Fruit fly (Drosophila melanogaster) whole organism, embryonic: Measurements from ENCODE around the gene CG32276.

Experiments used
- ATbp ChIP-seq: fragments of 200-800 bp; sonication (Bioruptor generic); optimal IDR thresholded peaks from 2 replicates; lab custom pipeline; 2017; ENCODE audit warnings: missing biosample characterization, mild to moderate bottlenecking, missing genetic modification characterization, missing genetic modification reagents
- Atf3 ChIP-seq: fragments of 200-800 bp; sonication (Bioruptor generic); optimal IDR thresholded peaks from 3 replicates; lab custom pipeline; 2016; ENCODE audit warnings: missing biosample characterization, missing genetic modification characterization
- Atf6 ChIP-seq: fragments of 200-800 bp; sonication (Bioruptor generic); IDR thresholded peaks from 2 replicates; pipeline ENCODE4 v1.3.6; 2022; ENCODE audit warnings: missing biosample characterization, missing genetic modification characterization
- CG10321 ChIP-seq: fragments of 200-800 bp; sonication (Bioruptor generic); IDR thresholded peaks from 2 replicates; pipeline ENCODE4 v1.3.6; 2022; ENCODE audit warnings: missing biosample characterization, missing genetic modification characterization
- CG10366 ChIP-seq: fragments of 200-800 bp; sonication (Bioruptor generic); IDR thresholded peaks from 2 replicates; pipeline ENCODE4 v1.3.6; 2022; ENCODE audit warnings: missing biosample characterization, missing genetic modification characterization
- CG10979 ChIP-seq: fragments of 200-800 bp; sonication (Bioruptor generic); optimal IDR thresholded peaks from 2 replicates; lab custom pipeline; 2018; ENCODE audit warnings: missing biosample characterization, mild to moderate bottlenecking, missing genetic modification characterization, moderate library complexity
- CG11085 ChIP-seq: fragments of 200-800 bp; sonication (Bioruptor generic); IDR thresholded peaks from 2 replicates; pipeline ENCODE4 v1.3.6; 2022; ENCODE audit warnings: missing biosample characterization, missing genetic modification characterization
- CG11093 ChIP-seq: fragments of 200-800 bp; sonication (Bioruptor generic); IDR thresholded peaks from 3 replicates; pipeline ENCODE4 v1.3.6; 2022; ENCODE audit warnings: missing biosample characterization, missing genetic modification characterization
- CG11456 ChIP-seq: fragments of 200-800 bp; sonication (Bioruptor generic); IDR thresholded peaks from 3 replicates; pipeline ENCODE4 v1.3.6; 2022; ENCODE audit warnings: missing biosample characterization, missing genetic modification characterization
- CG11504 ChIP-seq: fragments of 200-800 bp; sonication (Bioruptor generic); optimal IDR thresholded peaks from 3 replicates; lab custom pipeline; 2019; ENCODE audit warnings: missing biosample characterization, mild to moderate bottlenecking, missing genetic modification characterization, moderate library complexity
- CG11696 ChIP-seq: fragments of 200-800 bp; sonication (Bioruptor generic); IDR thresholded peaks from 2 replicates; pipeline ENCODE4 v1.3.6; 2022; ENCODE audit warnings: missing biosample characterization, missing genetic modification characterization
- CG1233 ChIP-seq: fragments of 200-800 bp; sonication (Bioruptor generic); optimal IDR thresholded peaks from 4 replicates; lab custom pipeline; 2018; ENCODE audit warnings: missing biosample characterization, mild to moderate bottlenecking, missing genetic modification characterization
- CG14710 ChIP-seq: fragments of 200-800 bp; sonication (Bioruptor generic); optimal IDR thresholded peaks from 3 replicates; lab custom pipeline; 2019; ENCODE audit warnings: missing biosample characterization, mild to moderate bottlenecking, missing genetic modification characterization, moderate library complexity
- CG15601 ChIP-seq: fragments of 200-800 bp; sonication (Bioruptor generic); optimal IDR thresholded peaks from 3 replicates; lab custom pipeline; 2019; ENCODE audit warnings: missing biosample characterization, mild to moderate bottlenecking, missing genetic modification characterization, moderate library complexity
- CG1603 ChIP-seq: fragments of 200-800 bp; sonication (Bioruptor generic); optimal IDR thresholded peaks from 2 replicates; lab custom pipeline; 2019; ENCODE audit warnings: missing biosample characterization, mild to moderate bottlenecking, missing genetic modification characterization, moderate library complexity
- CG17361 ChIP-seq: fragments of 200-800 bp; sonication (Bioruptor generic); IDR thresholded peaks from 3 replicates; pipeline ENCODE4 v1.3.6; 2022; ENCODE audit warnings: missing biosample characterization, missing genetic modification characterization
- CG18262 ChIP-seq: fragments of 200-800 bp; optimal IDR thresholded peaks from 3 replicates; lab custom pipeline; 2019; ENCODE audit warnings: missing biosample characterization, mild to moderate bottlenecking, missing genetic modification characterization, moderate library complexity
- CG4282 ChIP-seq: fragments of 200-800 bp; sonication (Bioruptor generic); optimal IDR thresholded peaks from 2 replicates; lab custom pipeline; 2016; ENCODE audit warnings: missing biosample characterization, missing genetic modification characterization
- CG5180 ChIP-seq: fragments of 200-800 bp; sonication (Bioruptor generic); optimal IDR thresholded peaks from 3 replicates; lab custom pipeline; 2017; ENCODE audit warnings: missing biosample characterization, missing genetic modification characterization, mild to moderate bottlenecking, moderate library complexity, missing genetic modification reagents
- CG9797 ChIP-seq: fragments of 200-800 bp; sonication (Bioruptor generic); optimal IDR thresholded peaks from 3 replicates; lab custom pipeline; 2018; ENCODE audit warnings: missing biosample characterization, mild to moderate bottlenecking, missing genetic modification characterization
- D19A ChIP-seq: fragments of 200-800 bp; optimal IDR thresholded peaks from 3 replicates; lab custom pipeline; 2019; ENCODE audit warnings: missing biosample characterization, mild to moderate bottlenecking, missing genetic modification characterization, moderate library complexity
- Ets97D ChIP-seq: fragments of 200-800 bp; sonication (Bioruptor generic); optimal IDR thresholded peaks from 3 replicates; lab custom pipeline; 2016; ENCODE audit warnings: missing biosample characterization, missing genetic modification characterization
- Hr51 ChIP-seq, 2 experiments: fragments of 200-800 bp; sonication (Bioruptor generic); optimal IDR thresholded peaks; 2 replicates in 1 of 2; 3 replicates in 1 of 2; lab custom pipeline; 2016 to 2018; ENCODE audit warnings: missing biosample characterization in 2 of 2, missing genetic modification characterization in 2 of 2, mild to moderate bottlenecking in 1 of 2, moderate library complexity in 1 of 2
- Jarid2 ChIP-seq: fragments of 200-800 bp; sonication (Bioruptor generic); optimal IDR thresholded peaks from 3 replicates; lab custom pipeline; 2017; ENCODE audit warnings: mild to moderate bottlenecking, missing biosample characterization, missing genetic modification reagents, missing genetic modification characterization
- MTF-1 ChIP-seq: fragments of 200-800 bp; sonication (Bioruptor generic); optimal IDR thresholded peaks from 2 replicates; lab custom pipeline; 2018; ENCODE audit warnings: missing biosample characterization, mild to moderate bottlenecking, missing genetic modification characterization, borderline replicate concordance
- Rfx ChIP-seq: fragments of 200-800 bp; sonication (Bioruptor generic); IDR thresholded peaks from 2 replicates; pipeline ENCODE4 v1.3.6; 2022; ENCODE audit warnings: missing biosample characterization, missing genetic modification characterization
- Sox100B ChIP-seq: fragments of 200-800 bp; sonication (Bioruptor generic); optimal IDR thresholded peaks from 3 replicates; lab custom pipeline; 2018; ENCODE audit warnings: missing biosample characterization, mild to moderate bottlenecking, missing genetic modification characterization
- Xbp1 ChIP-seq: fragments of 200-800 bp; sonication (Bioruptor generic); optimal IDR thresholded peaks from 3 replicates; lab custom pipeline; 2016; ENCODE audit warnings: missing biosample characterization, mild to moderate bottlenecking, missing genetic modification characterization
- al ChIP-seq: fragments of 200-800 bp; sonication (Bioruptor generic); IDR thresholded peaks from 2 replicates; pipeline ENCODE4 v1.3.6; 2022; ENCODE audit warnings: missing biosample characterization, missing genetic modification characterization
- ara ChIP-seq: fragments of 200-800 bp; sonication (Bioruptor generic); IDR thresholded peaks from 2 replicates; pipeline ENCODE4 v1.3.6; 2022; ENCODE audit warnings: missing biosample characterization, missing genetic modification characterization
- ato ChIP-seq: fragments of 200-800 bp; sonication (Bioruptor generic); IDR thresholded peaks from 2 replicates; pipeline ENCODE4 v1.3.6; 2022; ENCODE audit warnings: missing biosample characterization, missing genetic modification characterization; ENCODE audit not compliant: partially characterized antibody
- cad ChIP-seq: fragments of >200 bp; optimal IDR thresholded peaks from 2 replicates; lab custom pipeline; 2017; ENCODE audit warnings: missing biosample characterization, missing genetic modification characterization
- cas ChIP-seq: fragments of 200-800 bp; sonication (Bioruptor generic); IDR thresholded peaks from 2 replicates; pipeline ENCODE4 v1.3.6; 2022; ENCODE audit warnings: missing biosample characterization, missing genetic modification characterization
- ci ChIP-seq: fragments of 200-800 bp; sonication (Bioruptor generic); IDR thresholded peaks from 3 replicates; pipeline ENCODE4 v1.3.6; 2022; ENCODE audit warnings: missing biosample characterization, missing genetic modification characterization
- ewg ChIP-seq: fragments of 200-800 bp; sonication (Bioruptor generic); optimal IDR thresholded peaks from 3 replicates; lab custom pipeline; 2017; ENCODE audit warnings: mild to moderate bottlenecking, missing biosample characterization, missing genetic modification reagents, missing genetic modification characterization
- gce ChIP-seq: fragments of 200-800 bp; sonication (Bioruptor generic); IDR thresholded peaks from 3 replicates; pipeline ENCODE4 v1.3.6; 2022; ENCODE audit warnings: missing biosample characterization, missing genetic modification characterization
- gem ChIP-seq: fragments of 200-800 bp; sonication (Bioruptor generic); optimal IDR thresholded peaks from 2 replicates; lab custom pipeline; 2019; ENCODE audit warnings: missing biosample characterization, mild to moderate bottlenecking, missing genetic modification characterization, moderate library complexity
- mam ChIP-seq: fragments of 200-800 bp; sonication (Bioruptor generic); optimal IDR thresholded peaks from 3 replicates; lab custom pipeline; 2016; ENCODE audit warnings: missing biosample characterization, missing genetic modification characterization
- nau ChIP-seq: fragments of 200-800 bp; sonication (Bioruptor generic); optimal IDR thresholded peaks from 3 replicates; lab custom pipeline; 2017; ENCODE audit warnings: missing biosample characterization, mild to moderate bottlenecking, missing genetic modification characterization, missing genetic modification reagents
- pb ChIP-seq: fragments of 200-800 bp; sonication (Bioruptor generic); optimal IDR thresholded peaks from 3 replicates; lab custom pipeline; 2016; ENCODE audit warnings: missing biosample characterization, missing genetic modification characterization
- phol ChIP-seq: fragments of 200-800 bp; sonication (Bioruptor generic); optimal IDR thresholded peaks from 3 replicates; lab custom pipeline; 2018; ENCODE audit warnings: missing biosample characterization, mild to moderate bottlenecking, missing genetic modification characterization, moderate library complexity
- prd ChIP-seq, 3 experiments: fragments of >200 bp in 2 of 3; fragments of 200-800 bp in 1 of 3; sonication (Bioruptor generic) in 1 of 3; optimal IDR thresholded peaks in 2 of 3; IDR thresholded peaks in 1 of 3; 2 replicates in 2 of 3; 3 replicates in 1 of 3; pipeline versions ENCODE4 v1.3.6 to Lab custom; 2017 to 2022; ENCODE audit warnings: missing biosample characterization in 1 of 3, missing genetic modification characterization in 1 of 3
- sc ChIP-seq, 3 experiments: fragments of >200 bp in 2 of 3; fragments of 200-800 bp in 1 of 3; sonication (Bioruptor generic) in 1 of 3; optimal IDR thresholded peaks; 2 replicates in 2 of 3; 3 replicates in 1 of 3; lab custom pipeline; 2017; ENCODE audit warnings: mild to moderate bottlenecking in 1 of 3, missing biosample characterization in 1 of 3, missing genetic modification characterization in 1 of 3, missing genetic modification reagents in 1 of 3
- tna ChIP-seq: fragments of 200-800 bp; sonication (Bioruptor generic); IDR thresholded peaks from 2 replicates; pipeline ENCODE4 v1.3.6; 2022; ENCODE audit warnings: missing biosample characterization, missing genetic modification characterization; ENCODE audit not compliant: partially characterized antibody
- yki ChIP-seq: fragments of >200 bp; optimal IDR thresholded peaks from 3 replicates; lab custom pipeline; 2018
- z ChIP-seq: fragments of 200-800 bp; sonication (Bioruptor generic); IDR thresholded peaks from 3 replicates; pipeline ENCODE4 v1.3.6; 2022; ENCODE audit warnings: missing biosample characterization, missing genetic modification characterization
- zen ChIP-seq: fragments of 200-800 bp; sonication (Bioruptor generic); optimal IDR thresholded peaks from 3 replicates; lab custom pipeline; 2018; ENCODE audit warnings: missing biosample characterization, mild to moderate bottlenecking, missing genetic modification characterization, moderate library complexity

CG32276 gene

DNA sequence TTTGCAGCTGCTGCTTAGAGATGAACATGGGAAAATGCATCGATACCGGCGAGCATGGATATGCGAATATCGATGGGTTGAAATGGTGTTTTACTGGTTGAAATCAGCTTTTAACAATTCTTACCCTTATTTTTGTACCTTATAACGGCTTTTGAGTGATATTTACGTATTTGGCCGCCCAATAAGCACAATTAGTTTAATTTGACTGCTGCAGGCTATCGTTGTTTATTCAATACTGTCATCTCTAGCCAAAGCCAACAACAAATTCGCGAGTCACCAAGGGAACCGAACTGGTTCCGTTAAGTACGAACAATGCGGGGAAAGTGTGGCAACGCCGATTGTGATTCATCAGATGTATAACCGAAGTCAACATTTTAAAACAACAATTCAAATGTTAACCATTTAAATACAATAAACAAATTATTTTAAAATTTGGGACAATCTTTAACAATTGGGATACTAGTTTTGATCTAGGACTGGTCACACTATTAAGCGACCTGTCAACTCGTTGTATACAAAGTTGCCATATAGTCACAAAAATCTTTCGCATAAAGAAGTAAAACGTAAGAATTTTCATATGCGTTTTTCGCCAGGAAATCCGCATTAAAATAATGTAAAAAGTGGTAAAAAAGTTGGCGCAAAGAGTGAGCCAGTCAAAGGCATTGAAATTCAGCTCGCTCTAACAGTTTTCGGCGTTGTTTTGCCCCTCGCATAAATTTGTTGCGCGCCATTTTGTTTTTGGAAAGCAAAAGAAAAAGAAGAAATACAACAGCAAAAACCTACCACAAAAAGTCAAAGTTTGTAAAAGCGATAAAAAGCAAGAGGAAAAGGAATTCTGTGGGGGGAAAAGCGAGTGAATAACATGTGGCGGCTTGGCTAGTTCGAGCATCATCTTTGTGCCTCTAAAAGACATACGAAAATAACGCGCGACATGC lies 50.5 kb downstream of the CG32276 start, which contains the start of the genes Usp5 and BtbVII (continued):
- TF ChIP-seq CG18262 (peak; percentile 34), Atf3 (GFP tag; lab: Kevin White, UChicago) (peak; percentile 41), Jarid2 (no peak), cas (GFP tag; lab: Robert Waterston, UW) (no peak), CG4282 (GFP tag; lab: Kevin White, UChicago) (peak; percentile 20), ATbp (GFP tag; lab: Kevin White, UChicago) (peak; percentile 22), sc (optimal IDR thresholded peaks at IDR 0.05; lab: Kevin White, UChicago) (no peak), sc (GFP tag; optimal IDR thresholded peaks at IDR 0.05; lab: Kevin White, UChicago) (no peak), zen (tag; lab: Kevin White, UChicago) (peak; percentile 46), CG1233 (GFP tag; lab: Kevin White, UChicago) (no peak), CG9797 (GFP tag; lab: Kevin White, UChicago) (peak; percentile 81), pb (GFP tag; lab: Kevin White, UChicago) (peak; percentile 43), ewg (peak; percentile 46), CG10366 (GFP tag; lab: Robert Waterston, UW) (peak; percentile 50), CG11456 (GFP tag; lab: Robert Waterston, UW) (no peak), CG11085 (GFP tag; lab: Robert Waterston, UW) (no peak), CG17361 (GFP tag; lab: Robert Waterston, UW) (peak; percentile 30; the same call in 2 of the 3 replicates), mam (GFP tag; lab: Kevin White, UChicago) (peak; percentile 75), phol (peak; percentile 98), nau (no peak), CG10321 (GFP tag; lab: Robert Waterston, UW) (no peak), gce (GFP tag; lab: Robert Waterston, UW) (no peak), tna (GFP tag; lab: Robert Waterston, UW) (peak; percentile 86), ci (GFP tag; lab: Robert Waterston, UW) (peak; percentile 40; the same call in 1 of the 3 replicates), CG5180 (GFP tag; lab: Kevin White, UChicago) (peak; percentile 24), Xbp1 (GFP tag; lab: Kevin White, UChicago) (peak; percentile 59), MTF-1 (GFP tag; lab: Kevin White, UChicago) (no peak), CG15601 (tag; lab: Kevin White, UChicago) (peak; percentile 54), CG14710 (tag; lab: Kevin White, UChicago) (peak; percentile 73), ato (GFP tag; lab: Robert Waterston, UW) (peak; percentile 75), al (GFP tag; lab: Robert Waterston, UW) (peak; percentile 36; the same call in 1 of the 2 replicates), Hr51 (GFP tag; optimal IDR thresholded peaks at IDR 0.05; lab: Kevin White, UChicago) (peak; percentile 47 to 49), CG11696 (GFP tag; lab: Robert Waterston, UW) (0 out of 2 replicates have a peak, but pooled peaks have one; percentile 33), yki (lab: Kevin White, UChicago) (no peak), CG1603 (tag; lab: Kevin White, UChicago) (peak; percentile 83), CG11093 (GFP tag; lab: Robert Waterston, UW) (no peak), z (no peak), ara (GFP tag; lab: Robert Waterston, UW) (peak; percentile 12; the same call in 1 of the 2 replicates), gem (tag; lab: Kevin White, UChicago) (peak; percentile 65), D19A (no peak), Rfx (peak; percentile 76), prd (optimal IDR thresholded peaks at IDR 0.05; lab: Kevin White, UChicago) (no peak), prd (GFP tag; IDR thresholded peaks at IDR 0.05; lab: Robert Waterston, UW) (peak; percentile 62; the same call in 2 of the 3 replicates), cad (no peak), CG10979 (peak; percentile 34), Ets97D (GFP tag; lab: Kevin White, UChicago) (peak; percentile 78), Sox100B (GFP tag; lab: Kevin White, UChicago) (no peak), Atf6 (GFP tag; lab: Robert Waterston, UW) (peak; percentile 43; the same call in 1 of the 2 replicates), CG11504 (no peak)
